Worm (Caenorhabditis elegans) whole organism, L3 larva: ENCODE results near the gene sgt-1.
A peak's percentile ranks its signal among the peaks of the same experiment; 100 is the strongest.
"Not testable (repeated sequence)": the region's sequence is repeated elsewhere in the genome, so short reads cannot be mapped to it uniquely, and the experiment has no call there.

ENCODE experiments used
- R02D3.7 ChIP-seq: fragments of 150-350 bp; optimal IDR thresholded peaks from 2 replicates; lab custom pipeline; 2014; ENCODE audit warnings: missing biosample characterization, missing genetic modification characterization
- ZK546.5 ChIP-seq: sonication (generic microtip); optimal IDR thresholded peaks from 2 replicates; lab custom pipeline; 2017; ENCODE audit warnings: missing biosample characterization, missing genetic modification characterization
- aly-2 ChIP-seq: fragments of 150-350 bp; optimal IDR thresholded peaks from 2 replicates; lab custom pipeline; 2014; ENCODE audit warnings: missing biosample characterization, missing genetic modification characterization
- ama-1 ChIP-seq: fragments of 150-350 bp; optimal IDR thresholded peaks from 2 replicates; lab custom pipeline; 2018
- ceh-16 ChIP-seq: sonication (generic microtip); optimal IDR thresholded peaks from 2 replicates; lab custom pipeline; 2017; ENCODE audit warnings: missing biosample characterization, missing genetic modification characterization
- ceh-82 ChIP-seq: fragments of 150-350 bp; optimal IDR thresholded peaks from 2 replicates; lab custom pipeline; 2014; ENCODE audit warnings: missing biosample characterization, missing genetic modification characterization
- daf-12 ChIP-seq: fragments of 150-350 bp; optimal IDR thresholded peaks from 2 replicates; lab custom pipeline; 2014; ENCODE audit warnings: missing biosample characterization, missing genetic modification reagents, missing genetic modification characterization
- elt-1 ChIP-seq: fragments of 150-350 bp; optimal IDR thresholded peaks from 2 replicates; lab custom pipeline; 2014; ENCODE audit warnings: missing biosample characterization, missing genetic modification characterization
- elt-2 ChIP-seq: sonication (generic microtip); optimal IDR thresholded peaks from 2 replicates; lab custom pipeline; 2016; ENCODE audit warnings: missing genetic modification reagents, mild to moderate bottlenecking, missing genetic modification characterization, missing compliant biosample characterization
- fkh-10 ChIP-seq: sonication (generic microtip); optimal IDR thresholded peaks from 2 replicates; lab custom pipeline; 2017; ENCODE audit warnings: missing biosample characterization, missing genetic modification reagents, missing genetic modification characterization
- fos-1 ChIP-seq: fragments of 150-350 bp; optimal IDR thresholded peaks from 2 replicates; lab custom pipeline; 2014; ENCODE audit warnings: missing biosample characterization, missing genetic modification characterization
- hmg-11 ChIP-seq: sonication (generic microtip); optimal IDR thresholded peaks from 2 replicates; lab custom pipeline; 2016; ENCODE audit warnings: missing genetic modification characterization, missing compliant biosample characterization
- lin-39 ChIP-seq: fragments of 150-350 bp; optimal IDR thresholded peaks from 2 replicates; lab custom pipeline; 2018; ENCODE audit warnings: missing biosample characterization, missing genetic modification reagents, missing genetic modification characterization
- lsy-12 ChIP-seq: sonication (generic microtip); optimal IDR thresholded peaks from 2 replicates; lab custom pipeline; 2016; ENCODE audit warnings: mild to moderate bottlenecking, missing genetic modification characterization, missing compliant biosample characterization
- nfya-1 ChIP-seq: sonication (generic microtip); optimal IDR thresholded peaks from 2 replicates; lab custom pipeline; 2017; ENCODE audit warnings: missing genetic modification characterization, mild to moderate bottlenecking, missing compliant biosample characterization, antibody characterized with exemption, moderate library complexity; ENCODE audit not compliant: insufficient read depth
- nhr-11 ChIP-seq: fragments of 150-350 bp; optimal IDR thresholded peaks from 2 replicates; lab custom pipeline; 2014; ENCODE audit warnings: missing biosample characterization, missing genetic modification characterization
- nhr-12 ChIP-seq: fragments of 150-350 bp; optimal IDR thresholded peaks from 2 replicates; lab custom pipeline; 2014; ENCODE audit warnings: missing biosample characterization, missing genetic modification characterization
- nhr-237 ChIP-seq: fragments of 150-350 bp; optimal IDR thresholded peaks from 2 replicates; lab custom pipeline; 2014; ENCODE audit warnings: missing biosample characterization, missing genetic modification characterization
- nhr-25 ChIP-seq: sonication (generic microtip); optimal IDR thresholded peaks from 2 replicates; lab custom pipeline; 2017; ENCODE audit warnings: missing biosample characterization, missing genetic modification characterization
- nhr-43 ChIP-seq: sonication (generic microtip); optimal IDR thresholded peaks from 2 replicates; lab custom pipeline; 2016; ENCODE audit warnings: mild to moderate bottlenecking, missing genetic modification characterization, missing compliant biosample characterization; ENCODE audit not compliant: poor library complexity, severe bottlenecking
- nhr-67 ChIP-seq: fragments of 150-350 bp; optimal IDR thresholded peaks from 2 replicates; lab custom pipeline; 2014; ENCODE audit warnings: missing biosample characterization, missing genetic modification characterization
- nhr-76 ChIP-seq: fragments of 150-350 bp; sonication (generic microtip); optimal IDR thresholded peaks from 5 replicates; lab custom pipeline; 2014; ENCODE audit warnings: missing biosample characterization, missing genetic modification characterization
- nhr-77 ChIP-seq: fragments of 150-350 bp; optimal IDR thresholded peaks from 2 replicates; lab custom pipeline; 2014; ENCODE audit warnings: missing biosample characterization, missing genetic modification characterization
- pha-4 ChIP-seq: fragments of 150-350 bp; optimal IDR thresholded peaks from 2 replicates; lab custom pipeline; 2014; ENCODE audit warnings: missing biosample characterization, missing genetic modification reagents, missing genetic modification characterization
- pqm-1 ChIP-seq: fragments of 150-350 bp; optimal IDR thresholded peaks from 2 replicates; lab custom pipeline; 2017; ENCODE audit warnings: missing biosample characterization, missing genetic modification characterization, inconsistent platforms
- sea-2 ChIP-seq: fragments of 150-350 bp; sonication (generic microtip); optimal IDR thresholded peaks from 4 replicates; lab custom pipeline; 2014; ENCODE audit warnings: missing biosample characterization, missing genetic modification reagents, missing genetic modification characterization
- skn-1 ChIP-seq: fragments of 150-350 bp; optimal IDR thresholded peaks from 2 replicates; lab custom pipeline; 2014; ENCODE audit warnings: missing biosample characterization, missing genetic modification characterization
- snpc-4 ChIP-seq: fragments of 150-350 bp; optimal IDR thresholded peaks from 2 replicates; lab custom pipeline; 2014; ENCODE audit warnings: missing biosample characterization, missing genetic modification characterization
- tbx-2 ChIP-seq: sonication (generic microtip); optimal IDR thresholded peaks from 2 replicates; lab custom pipeline; 2016; ENCODE audit warnings: mild to moderate bottlenecking, missing genetic modification characterization, missing compliant biosample characterization
- unc-39 ChIP-seq: sonication (generic microtip); optimal IDR thresholded peaks from 4 replicates; lab custom pipeline; 2017; ENCODE audit warnings: missing biosample characterization, missing genetic modification characterization
- zag-1 ChIP-seq: fragments of 150-350 bp; optimal IDR thresholded peaks from 2 replicates; lab custom pipeline; 2014; ENCODE audit warnings: missing biosample characterization, missing genetic modification characterization

The sgt-1 gene

DNA sequence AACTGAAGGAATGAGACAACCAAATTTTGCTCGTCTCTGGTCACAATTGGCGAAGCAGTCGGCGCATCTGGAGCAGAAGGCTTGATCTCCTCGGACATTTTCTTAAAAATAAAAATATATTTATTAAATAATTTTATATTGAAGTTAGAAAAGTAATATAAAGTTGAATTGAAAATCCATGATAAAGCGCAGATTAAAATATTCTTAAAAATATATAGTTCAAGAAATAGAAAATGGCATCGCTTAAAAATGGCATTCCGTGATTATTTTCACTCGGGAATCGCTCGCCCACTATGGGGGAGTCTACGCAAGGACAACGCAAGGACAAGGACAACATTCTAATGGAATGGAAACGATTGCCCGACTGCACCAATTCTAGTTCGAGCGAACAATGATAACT, at the start of gene sgt-1:
Gene sgt-1 (minus strand): TSS at position 101 of the 400 bp plus-strand sequence.
- not testable (repeated sequence) for TF ChIP-seq nhr-12 (tag; lab: Kevin White, UChicago); fkh-10 (GFP tag; lab: Kevin White, UChicago); aly-2

DNA sequence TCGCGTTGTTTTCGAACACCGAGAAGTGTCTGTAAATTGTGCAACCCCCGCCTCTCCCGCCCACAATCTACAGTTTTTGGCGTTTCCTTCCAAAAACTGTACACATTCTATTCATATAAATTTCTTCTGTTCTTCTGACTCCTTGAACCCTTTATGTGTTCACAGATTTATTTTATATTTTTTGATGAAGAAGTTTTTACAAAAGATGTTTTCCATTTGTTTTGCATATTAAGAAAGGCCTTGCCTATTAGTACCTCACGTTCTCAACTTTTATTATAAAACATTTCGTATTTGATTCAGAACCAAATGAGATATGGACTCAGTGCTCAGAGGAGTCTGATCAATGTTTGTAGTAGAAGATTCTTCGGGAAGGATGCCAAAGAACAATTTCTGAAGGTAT, 49.7 kb upstream of the sgt-1 start, which contains the start of gene ndx-3:
Gene ndx-3 (plus strand): TSS at position 301 of the 400 bp plus-strand sequence.
- TF ChIP-seq tbx-2 (tag; lab: Kevin White, UChicago), result no peak
- no peak for TF ChIP-seq nhr-237 (tag; lab: Kevin White, UChicago)
- no peak for TF ChIP-seq nhr-77 (tag; lab: Kevin White, UChicago)
- no peak for TF ChIP-seq unc-39 (tag; lab: Kevin White, UChicago)
- TF ChIP-seq, all 47 proteins: peak for 0

DNA sequence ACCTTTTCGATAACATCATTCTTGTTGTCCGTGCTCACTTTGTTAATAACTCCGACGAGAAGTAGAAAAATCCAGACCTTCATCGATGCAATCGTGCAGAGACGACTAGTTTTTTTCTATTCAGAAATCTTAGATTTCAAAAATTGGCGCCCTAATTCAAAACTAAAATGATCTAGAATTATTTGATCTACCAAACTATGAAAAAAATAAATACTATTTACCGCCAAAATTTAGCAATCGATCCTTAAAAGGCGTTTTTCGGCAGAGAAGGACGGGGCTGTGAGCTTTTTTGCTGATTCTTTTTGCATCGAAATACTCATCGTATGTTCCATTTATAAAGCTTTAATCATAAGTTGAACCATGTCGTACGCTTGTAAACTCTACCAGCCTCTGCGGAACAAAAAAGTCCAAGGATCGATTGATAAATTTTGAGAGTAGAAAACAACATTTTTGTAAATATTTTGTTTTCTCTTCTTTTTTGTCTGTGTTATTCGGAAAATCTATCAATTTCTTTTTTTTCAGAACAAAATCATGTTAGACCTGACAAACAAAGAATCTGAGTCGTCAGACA, 45.9 kb upstream of the sgt-1 start, which contains the start of the genes try-1 and zyg-12:
Gene try-1 (minus strand): TSS at position 148 of the 571 bp plus-strand sequence.
Gene zyg-12 (plus strand): TSS at position 521 of the 571 bp plus-strand sequence.
- TF ChIP-seq elt-2 (tag; lab: Kevin White, UChicago) (peak; percentile 28), nfya-1 (tag; lab: Kevin White, UChicago) (no peak)

DNA sequence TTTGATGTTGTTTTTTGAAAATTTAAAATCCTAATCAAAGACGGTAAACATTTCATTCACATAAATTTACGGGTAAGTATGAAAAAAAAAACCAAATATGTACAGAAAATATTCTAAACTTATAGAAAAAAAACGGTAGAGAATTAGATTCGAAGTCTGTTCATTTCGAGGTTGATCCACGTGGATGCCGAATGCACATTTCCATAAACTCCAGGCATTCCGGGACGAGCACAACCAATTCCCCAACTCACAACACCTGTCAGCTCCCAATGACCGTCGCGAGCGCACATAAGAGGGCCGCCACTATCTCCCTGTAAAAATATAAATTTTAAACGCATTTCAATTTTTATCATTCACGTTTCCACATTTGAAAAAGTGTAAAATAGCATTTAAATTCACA, 44.5 kb upstream of the sgt-1 start:
- TF ChIP-seq nhr-237 (tag; lab: Kevin White, UChicago) (no peak), elt-2 (tag; lab: Kevin White, UChicago) (peak; percentile 32), ama-1 (lab: Kevin White, UChicago) (no peak)

DNA sequence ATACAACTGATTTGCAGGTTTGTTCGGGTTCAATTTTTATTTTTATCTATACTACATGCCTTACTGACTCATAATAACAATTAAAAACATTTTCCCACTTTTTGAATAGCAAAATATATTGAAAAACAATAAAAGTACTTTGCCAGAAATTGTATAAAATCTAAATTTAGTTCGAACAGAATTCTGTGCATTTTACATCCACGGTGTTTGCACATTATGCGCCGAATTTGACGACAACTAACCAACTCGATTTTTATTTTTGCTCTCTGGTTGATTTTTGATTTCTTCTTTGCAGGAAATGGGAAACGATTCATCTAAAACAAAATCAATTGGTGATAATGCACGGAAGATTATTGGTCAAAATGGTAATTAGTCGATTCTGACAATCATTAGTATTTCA, 43.2 kb upstream of the sgt-1 start:
- no peak for TF ChIP-seq nhr-76
- peak; percentile 40 for TF ChIP-seq elt-2 (tag; lab: Kevin White, UChicago)
- TF ChIP-seq pha-4 (tag; lab: Kevin White, UChicago), result peak; percentile 9
- TF ChIP-seq, all 47 proteins: peak for 2

DNA sequence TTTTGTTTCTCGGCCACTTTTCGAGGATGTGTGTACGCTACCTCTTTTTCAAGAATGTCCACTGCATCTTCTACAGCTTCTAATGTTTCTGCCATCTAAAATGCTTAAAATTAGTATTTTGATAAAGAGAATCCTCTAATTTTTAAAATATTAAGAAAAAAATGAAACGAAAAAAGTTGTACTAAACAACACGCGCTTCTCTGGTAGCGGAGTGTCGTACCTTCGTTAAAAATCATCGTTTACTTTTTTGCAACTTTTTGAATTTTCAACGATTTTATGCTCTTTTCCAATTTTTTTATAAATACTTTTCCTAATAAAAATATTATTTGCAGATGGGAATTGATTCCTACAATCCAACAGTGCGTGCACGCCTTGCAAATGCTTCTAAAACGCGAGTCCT, 42.1 kb upstream of the sgt-1 start, which contains the start of the genes gldi-11 and ZK546.2:
Gene gldi-11 (minus strand): TSS at position 95 of the 400 bp plus-strand sequence.
Gene ZK546.2 (plus strand): TSS at position 333 of the 400 bp plus-strand sequence.
- peak; percentile 23 for TF ChIP-seq hmg-11 (tag; lab: Kevin White, UChicago)
- TF ChIP-seq nhr-77 (tag; lab: Kevin White, UChicago), result no peak
- TF ChIP-seq skn-1 (tag; lab: Kevin White, UChicago), result peak; percentile 13
- no peak for TF ChIP-seq nhr-67 (tag; lab: Kevin White, UChicago)
- no peak for TF ChIP-seq lin-39 (tag; lab: Kevin White, UChicago)
- peak; percentile 16 for TF ChIP-seq nfya-1 (tag; lab: Kevin White, UChicago)
- peak; percentile 11 for TF ChIP-seq elt-2 (tag; lab: Kevin White, UChicago)
- TF ChIP-seq pha-4 (tag; lab: Kevin White, UChicago), result peak; percentile 55

DNA sequence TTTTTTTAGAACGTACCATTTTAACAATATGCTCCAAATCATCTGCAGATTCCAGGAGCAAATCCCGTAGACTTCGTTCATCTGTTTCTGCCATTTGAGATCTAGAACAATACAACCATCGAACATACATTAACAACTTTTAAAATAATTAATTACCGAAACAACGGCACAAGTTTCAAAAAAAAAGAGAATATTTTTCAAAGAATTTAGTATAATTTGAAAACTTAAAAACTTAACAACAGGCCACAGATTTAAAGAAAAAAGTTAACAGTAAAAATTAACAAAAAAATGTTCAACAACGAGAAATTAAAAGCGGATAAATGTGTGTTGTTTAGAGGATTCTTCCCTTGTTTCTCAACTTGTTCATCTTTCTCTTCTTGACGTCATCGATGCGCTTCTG, 40.3 kb upstream of the sgt-1 start, which contains the start of gene mdt-4:
Gene mdt-4 (minus strand): TSS at position 101 of the 400 bp plus-strand sequence.
- TF ChIP-seq nhr-12 (tag; lab: Kevin White, UChicago) (no peak), skn-1 (tag; lab: Kevin White, UChicago) (no peak), lsy-12 (tag; lab: Kevin White, UChicago) (no peak), nhr-11 (tag; lab: Kevin White, UChicago) (no peak), ZK546.5 (tag; lab: Kevin White, UChicago) (no peak), nhr-67 (tag; lab: Kevin White, UChicago) (no peak), zag-1 (tag; lab: Kevin White, UChicago) (no peak)

DNA sequence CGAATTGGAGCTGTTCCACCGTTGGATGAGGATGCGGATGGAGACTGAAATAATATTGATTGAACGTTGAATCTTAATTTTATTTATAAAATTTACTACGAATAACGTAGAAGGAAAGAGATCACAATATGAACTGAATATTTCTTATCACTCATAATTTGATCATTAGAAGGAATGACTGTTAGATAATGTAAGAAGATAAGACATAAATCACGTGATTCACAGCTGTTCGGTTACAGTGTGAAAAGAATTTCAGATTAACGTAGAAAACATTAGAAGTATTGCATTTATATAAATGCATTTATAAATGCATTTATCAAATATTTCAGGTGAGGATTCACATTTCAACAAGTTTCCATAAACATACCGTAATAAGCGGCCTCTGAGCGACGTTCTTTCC, 39.2 kb upstream of the sgt-1 start:
- no peak for TF ChIP-seq skn-1 (tag; lab: Kevin White, UChicago)
- TF ChIP-seq ama-1 (lab: Kevin White, UChicago), result no peak
- no peak for TF ChIP-seq R02D3.7 (tag; lab: Kevin White, UChicago)
- TF ChIP-seq daf-12 (tag; lab: Kevin White, UChicago), result no peak
- peak; percentile 24 for TF ChIP-seq pha-4 (tag; lab: Kevin White, UChicago)
- no peak for TF ChIP-seq sea-2 (GFP tag; lab: Kevin White, UChicago)
- TF ChIP-seq tbx-2 (tag; lab: Kevin White, UChicago), result no peak
- peak; percentile 96 for TF ChIP-seq elt-2 (tag; lab: Kevin White, UChicago)
- TF ChIP-seq ceh-16 (tag; lab: Kevin White, UChicago), result no peak
- no peak for TF ChIP-seq fos-1
- TF ChIP-seq nhr-25, result no peak
- no peak for TF ChIP-seq nhr-76
- TF ChIP-seq snpc-4, result no peak
- no peak for TF ChIP-seq elt-1
- no peak for TF ChIP-seq ceh-82 (tag; lab: Kevin White, UChicago)
- peak; percentile 80 for TF ChIP-seq pqm-1 (tag; lab: Kevin White, UChicago)
- no peak for TF ChIP-seq nhr-43
- no peak for TF ChIP-seq hmg-11 (tag; lab: Kevin White, UChicago)
